Worm (Caenorhabditis elegans) whole organism, L1 larva: ENCODE results near the gene ceh-86.

Experiments
- C04F5.9 ChIP-seq: sonication (generic microtip); optimal IDR thresholded peaks from 2 replicates; lab custom pipeline; 2016; ENCODE audit warnings: missing genetic modification characterization, missing compliant biosample characterization
- aly-2 ChIP-seq: fragments of 150-350 bp; optimal IDR thresholded peaks from 2 replicates; lab custom pipeline; 2014; ENCODE audit warnings: missing biosample characterization, missing genetic modification characterization
- blmp-1 ChIP-seq: fragments of 150-350 bp; optimal IDR thresholded peaks from 2 replicates; lab custom pipeline; 2014; ENCODE audit warnings: missing biosample characterization, missing genetic modification characterization
- ceh-88 ChIP-seq: fragments of 200-800 bp; sonication (Bioruptor generic); IDR thresholded peaks from 2 replicates; pipeline ENCODE4 v1.3.6; 2022; ENCODE audit warnings: missing genetic modification characterization, missing compliant biosample characterization
- ceh-90 ChIP-seq: sonication (generic microtip); optimal IDR thresholded peaks from 2 replicates; lab custom pipeline; 2016; ENCODE audit warnings: missing genetic modification characterization, missing compliant biosample characterization
- ces-1 ChIP-seq: fragments of 150-350 bp; optimal IDR thresholded peaks from 2 replicates; lab custom pipeline; 2014; ENCODE audit warnings: missing biosample characterization, missing genetic modification reagents, missing genetic modification characterization
- dpl-1 ChIP-seq, 3 experiments: fragments of 150-350 bp in 2 of 3; sonication (generic microtip) in 1 of 3; optimal IDR thresholded peaks; 2 replicates each; lab custom pipeline; 2014 to 2017; ENCODE audit warnings: missing biosample characterization in 3 of 3, missing genetic modification characterization in 3 of 3, missing genetic modification reagents in 3 of 3
- dsc-1 ChIP-seq: sonication (generic microtip); optimal IDR thresholded peaks from 2 replicates; lab custom pipeline; 2016; ENCODE audit warnings: mild to moderate bottlenecking, missing genetic modification characterization, missing compliant biosample characterization
- efl-1 ChIP-seq, 4 experiments: fragments of 150-350 bp; optimal IDR thresholded peaks in 3 of 4; peaks in 1 of 4; 1 replicate in 1 of 4; 2 replicates in 3 of 4; lab custom pipeline; 2014; ENCODE audit warnings: missing biosample characterization in 2 of 4, missing genetic modification characterization in 2 of 4, missing genetic modification reagents in 2 of 4
- elt-2 ChIP-seq: sonication (generic microtip); optimal IDR thresholded peaks from 2 replicates; lab custom pipeline; 2016; ENCODE audit warnings: missing genetic modification characterization, mild to moderate bottlenecking, inconsistent platforms, missing compliant biosample characterization, missing genetic modification reagents
- elt-3 ChIP-seq, 6 experiments: fragments of 150-350 bp in 1 of 6; sonication (generic microtip); optimal IDR thresholded peaks; 2 replicates each; lab custom pipeline; 2017 to 2018; ENCODE audit warnings: missing biosample characterization in 6 of 6, missing genetic modification characterization in 6 of 6, inconsistent platforms in 1 of 6
- ets-5 ChIP-seq: fragments of 200-800 bp; sonication (Bioruptor generic); IDR thresholded peaks from 2 replicates; pipeline ENCODE4 v1.3.6; 2022; ENCODE audit warnings: missing genetic modification characterization, missing compliant biosample characterization
- fkh-4 ChIP-seq: sonication (generic microtip); optimal IDR thresholded peaks from 2 replicates; lab custom pipeline; 2016; ENCODE audit warnings: missing compliant biosample characterization, missing genetic modification characterization, borderline replicate concordance
- fos-1 ChIP-seq: fragments of 150-350 bp; optimal IDR thresholded peaks from 2 replicates; lab custom pipeline; 2014; ENCODE audit warnings: missing biosample characterization, missing genetic modification characterization
- hlh-17 ChIP-seq: fragments of 200-800 bp; sonication (Bioruptor generic); optimal IDR thresholded peaks from 2 replicates; lab custom pipeline; 2018; ENCODE audit warnings: missing genetic modification characterization, mild to moderate bottlenecking, missing compliant biosample characterization, moderate library complexity, borderline replicate concordance
- irx-1 ChIP-seq: sonication (generic microtip); optimal IDR thresholded peaks from 2 replicates; lab custom pipeline; 2016; ENCODE audit warnings: missing genetic modification characterization, missing compliant biosample characterization
- lin-14 ChIP-seq: fragments of 200-800 bp; sonication (Bioruptor generic); optimal IDR thresholded peaks from 2 replicates; lab custom pipeline; 2018; ENCODE audit warnings: mild to moderate bottlenecking, missing genetic modification characterization, moderate library complexity, missing compliant biosample characterization
- lin-35 ChIP-seq, 2 experiments: fragments of 150-350 bp; optimal IDR thresholded peaks; 2 replicates each; lab custom pipeline; 2014; ENCODE audit warnings: missing biosample characterization in 2 of 2, missing genetic modification characterization in 2 of 2, missing genetic modification reagents in 2 of 2
- lsy-2 ChIP-seq, 2 experiments: fragments of 150-350 bp; optimal IDR thresholded peaks; 2 replicates each; lab custom pipeline; 2014; ENCODE audit warnings: missing biosample characterization in 2 of 2, missing genetic modification characterization in 2 of 2
- mdl-1 ChIP-seq, 2 experiments: fragments of 150-350 bp; optimal IDR thresholded peaks; 2 replicates each; lab custom pipeline; 2014 to 2017; ENCODE audit warnings: missing biosample characterization in 2 of 2, missing genetic modification characterization in 2 of 2, inconsistent platforms in 1 of 2
- mep-1 ChIP-seq: fragments of 150-350 bp; optimal IDR thresholded peaks from 2 replicates; lab custom pipeline; 2014; ENCODE audit warnings: missing biosample characterization, missing genetic modification characterization
- nhr-19 ChIP-seq: fragments of 200-800 bp; sonication (Bioruptor generic); conservative IDR thresholded peaks from 2 replicates; pipeline ENCODE4 v1.3.6; 2022; ENCODE audit warnings: missing genetic modification characterization, missing compliant biosample characterization
- nhr-20 ChIP-seq: sonication (generic microtip); optimal IDR thresholded peaks from 2 replicates; lab custom pipeline; 2016; ENCODE audit warnings: mild to moderate bottlenecking, missing genetic modification characterization, missing compliant biosample characterization
- nhr-28 ChIP-seq: fragments of 150-350 bp; optimal IDR thresholded peaks from 2 replicates; lab custom pipeline; 2014; ENCODE audit warnings: missing biosample characterization, missing genetic modification characterization
- nhr-47 ChIP-seq: sonication (generic microtip); optimal IDR thresholded peaks from 2 replicates; lab custom pipeline; 2016; ENCODE audit warnings: mild to moderate bottlenecking, missing genetic modification characterization, moderate library complexity, missing compliant biosample characterization
- nhr-71 ChIP-seq: sonication (generic microtip); optimal IDR thresholded peaks from 2 replicates; lab custom pipeline; 2016; ENCODE audit warnings: mild to moderate bottlenecking, missing genetic modification characterization, moderate library complexity, missing compliant biosample characterization
- nhr-76 ChIP-seq: sonication (generic microtip); optimal IDR thresholded peaks from 2 replicates; lab custom pipeline; 2017; ENCODE audit warnings: missing biosample characterization, missing genetic modification characterization
- nhr-77 ChIP-seq: fragments of 150-350 bp; optimal IDR thresholded peaks from 2 replicates; lab custom pipeline; 2014; ENCODE audit warnings: missing biosample characterization, missing genetic modification characterization
- nhr-85 ChIP-seq: sonication (generic microtip); peaks from one replicate; lab custom pipeline; 2016; ENCODE audit warnings: missing genetic modification characterization, inconsistent platforms, missing compliant biosample characterization
- pax-3 ChIP-seq: fragments of 200-800 bp; sonication (Bioruptor generic); optimal IDR thresholded peaks from 2 replicates; lab custom pipeline; 2018; ENCODE audit warnings: mild to moderate bottlenecking, missing genetic modification characterization, moderate library complexity, missing compliant biosample characterization
- snpc-4 ChIP-seq: fragments of 150-350 bp; optimal IDR thresholded peaks from 2 replicates; lab custom pipeline; 2014; ENCODE audit warnings: missing biosample characterization, missing genetic modification characterization
- snu-23 ChIP-seq: sonication (generic microtip); optimal IDR thresholded peaks from 2 replicates; lab custom pipeline; 2016; ENCODE audit warnings: missing genetic modification characterization, missing compliant biosample characterization
- tbx-2 ChIP-seq: sonication (generic microtip); optimal IDR thresholded peaks from 2 replicates; lab custom pipeline; 2016; ENCODE audit warnings: missing genetic modification characterization, missing compliant biosample characterization
- unc-30 ChIP-seq: sonication (generic microtip); optimal IDR thresholded peaks from 2 replicates; lab custom pipeline; 2017; ENCODE audit warnings: missing biosample characterization, missing genetic modification characterization
- unc-86 ChIP-seq: sonication (generic microtip); optimal IDR thresholded peaks from 2 replicates; lab custom pipeline; 2016; ENCODE audit warnings: missing genetic modification characterization, missing compliant biosample characterization
- vab-15 ChIP-seq: sonication (generic microtip); optimal IDR thresholded peaks from 2 replicates; lab custom pipeline; 2017; ENCODE audit warnings: missing genotype, mild to moderate bottlenecking, missing genetic modification characterization, missing compliant biosample characterization
- zag-1 ChIP-seq: fragments of 150-350 bp; optimal IDR thresholded peaks from 2 replicates; lab custom pipeline; 2014; ENCODE audit warnings: missing biosample characterization, missing genetic modification characterization
- ztf-11 ChIP-seq, 2 experiments: sonication (generic microtip); optimal IDR thresholded peaks; 2 replicates each; lab custom pipeline; 2016 to 2017; ENCODE audit warnings: missing genetic modification characterization in 2 of 2, missing biosample characterization in 1 of 2, missing compliant biosample characterization in 1 of 2

Gene ceh-86

DNA sequence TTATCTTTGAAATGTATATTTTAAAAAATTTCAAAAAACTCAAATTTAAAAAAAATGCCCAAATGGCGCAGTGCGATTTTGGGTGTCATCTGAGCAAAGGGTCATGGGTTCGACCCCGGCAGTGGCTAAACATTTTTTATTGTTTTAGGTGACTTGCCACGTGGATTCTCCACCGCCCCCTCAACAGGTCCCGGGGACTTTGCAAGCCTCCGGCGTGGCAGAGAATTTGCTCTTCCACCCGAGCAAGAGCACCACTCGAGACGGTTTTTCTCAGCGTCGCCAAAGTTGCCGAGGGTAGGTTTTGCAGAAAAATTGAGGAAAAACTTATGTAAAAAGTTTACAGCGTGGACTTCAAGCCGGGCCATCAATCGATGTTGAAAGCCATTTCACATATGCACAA lies 13.3 kb upstream of the ceh-86 start:
- TF ChIP-seq nhr-20 (tag; lab: Kevin White, UChicago) (no peak), efl-1 (optimal IDR thresholded peaks at IDR 0.05; lab: Kevin White, UChicago) (no peak), efl-1 (GFP tag; optimal IDR thresholded peaks at IDR 0.05 in 1 of 2; lab: Kevin White, UChicago) (peak in 1 of 2 experiments; percentile 7)

DNA sequence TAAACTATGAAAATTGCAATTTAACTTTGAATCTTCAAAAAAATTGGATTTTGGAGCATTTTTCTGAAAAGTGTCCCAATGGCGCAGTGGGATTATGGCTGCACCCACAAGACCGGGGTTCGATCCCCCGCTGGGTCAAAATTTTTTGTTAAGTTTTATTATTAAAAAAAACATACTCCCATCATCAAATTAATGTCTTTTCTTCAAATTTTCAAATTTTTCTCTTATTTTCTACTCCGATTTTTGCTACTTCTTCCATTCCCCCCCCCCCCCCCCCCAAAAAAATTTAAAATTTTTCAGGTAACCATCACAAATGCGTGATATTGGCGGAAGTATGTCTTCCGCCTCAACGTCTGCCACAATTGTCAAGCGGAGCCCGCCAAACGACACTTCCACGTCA lies 11.1 kb upstream of the ceh-86 start, which contains the start of gene vab-19:
Gene vab-19 (plus strand): TSS at position 301 of the 400 bp plus-strand sequence.
- TF ChIP-seq ztf-11 (tag; optimal IDR thresholded peaks at IDR 0.05; lab: Kevin White, UChicago) (no peak), aly-2 (tag; lab: Kevin White, UChicago) (no peak), snpc-4 (tag; lab: Kevin White, UChicago) (no peak), pax-3 (tag; lab: Kevin White, UChicago) (no peak)
- TF ChIP-seq, all 84 proteins: peak for 0

DNA sequence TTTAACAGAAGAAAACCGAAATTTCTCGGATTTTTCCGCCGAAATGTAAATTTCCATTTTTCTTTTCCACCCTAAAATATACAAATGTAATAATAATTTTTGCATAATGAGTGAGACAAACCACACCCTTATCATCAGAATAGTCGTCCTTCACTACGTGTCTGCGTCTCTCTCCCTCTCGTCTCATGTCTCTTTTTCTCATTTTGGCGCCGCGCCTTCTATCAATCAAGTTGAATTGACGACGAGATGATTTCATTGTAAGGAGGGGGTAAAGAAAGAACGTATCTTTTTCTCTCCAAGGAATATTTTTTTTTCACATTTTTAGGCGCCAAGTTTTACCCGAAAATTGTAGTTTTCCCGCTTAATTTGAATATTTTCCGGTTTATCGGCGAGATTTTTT lies 10.4 kb upstream of the ceh-86 start:
- TF ChIP-seq lsy-2 (tag; optimal IDR thresholded peaks at IDR 0.05; lab: Kevin White, UChicago) = peak in 1 of 2 experiments; percentile 15
- TF ChIP-seq dpl-1 (GFP tag; optimal IDR thresholded peaks at IDR 0.05; lab: Kevin White, UChicago) = peak in 2 of 3 experiments; percentile 20 to 21
- TF ChIP-seq fos-1 (tag; lab: Kevin White, UChicago) = peak; percentile 20
- TF ChIP-seq elt-3 (tag; optimal IDR thresholded peaks at IDR 0.05; lab: Kevin White, UChicago) = peak in 1 of 6 experiments; percentile 34
- no peak for TF ChIP-seq unc-30 (tag; lab: Kevin White, UChicago)
- no peak for TF ChIP-seq ets-5 (GFP tag; lab: Robert Waterston, UW)
- no peak for TF ChIP-seq C04F5.9
- peak; percentile 47 for TF ChIP-seq mep-1 (tag; lab: Kevin White, UChicago)
- no peak for TF ChIP-seq nhr-28 (tag; lab: Kevin White, UChicago)
- TF ChIP-seq nhr-20 (tag; lab: Kevin White, UChicago) = peak; percentile 54
- no peak for TF ChIP-seq vab-15 (tag; lab: Kevin White, UChicago)
- 0 out of 2 replicates have a peak, but pooled peaks have one; percentile 3 for TF ChIP-seq nhr-19
- peak; percentile 40 for TF ChIP-seq snu-23
- TF ChIP-seq mdl-1 (tag; optimal IDR thresholded peaks at IDR 0.05; lab: Kevin White, UChicago) = peak in 1 of 2 experiments; percentile 8
- no peak for TF ChIP-seq unc-86 (tag; lab: Kevin White, UChicago)
- TF ChIP-seq lin-35 (GFP tag; optimal IDR thresholded peaks at IDR 0.05; lab: Kevin White, UChicago) = peak in 1 of 2 experiments; percentile 53
- TF ChIP-seq nhr-85 (tag; lab: Kevin White, UChicago) = peak; percentile 81
- TF ChIP-seq nhr-76 = no peak
- peak; percentile 70 for TF ChIP-seq lin-14
- peak; percentile 19 for TF ChIP-seq tbx-2 (tag; lab: Kevin White, UChicago)
- TF ChIP-seq efl-1 (optimal IDR thresholded peaks at IDR 0.05; lab: Kevin White, UChicago) = peak in 1 of 2 experiments; percentile 20
- TF ChIP-seq efl-1 (GFP tag; optimal IDR thresholded peaks at IDR 0.05 in 1 of 2; lab: Kevin White, UChicago) = peak in 1 of 2 experiments; percentile 92
- no peak for TF ChIP-seq zag-1 (tag; lab: Kevin White, UChicago)
- peak; percentile 37 for TF ChIP-seq nhr-71
- peak; percentile 75 for TF ChIP-seq blmp-1 (tag; lab: Kevin White, UChicago)
- no peak for TF ChIP-seq nhr-77
- TF ChIP-seq ceh-88 = no peak
- peak; percentile 12 for TF ChIP-seq elt-2 (tag; lab: Kevin White, UChicago)
- TF ChIP-seq, all 84 proteins: peak for 17

DNA sequence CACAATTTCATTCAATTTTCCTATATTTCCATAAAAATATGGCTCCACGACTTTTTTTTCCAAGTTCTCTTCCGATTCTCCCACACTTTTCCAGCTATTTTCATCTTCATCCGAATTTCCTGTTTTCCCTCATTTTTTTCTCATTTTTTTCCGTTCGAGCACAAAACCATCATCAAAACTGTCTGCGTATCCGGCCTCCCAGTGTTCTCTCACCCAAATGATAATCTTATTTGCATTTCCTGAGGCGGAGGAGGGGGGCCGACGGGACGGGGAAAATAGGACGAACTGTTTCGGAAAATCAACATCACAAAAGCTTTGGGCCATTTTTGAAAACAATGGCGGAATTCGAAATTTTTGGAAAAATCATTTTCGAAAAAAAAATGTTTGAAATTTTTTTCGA lies 8.4 kb upstream of the ceh-86 start:
- no peak for TF ChIP-seq irx-1 (tag; lab: Kevin White, UChicago)
- TF ChIP-seq ces-1 (GFP tag; lab: Kevin White, UChicago) = no peak
- no peak for TF ChIP-seq nhr-47 (tag; lab: Kevin White, UChicago)
- no peak for TF ChIP-seq ceh-90 (tag; lab: Kevin White, UChicago)

DNA sequence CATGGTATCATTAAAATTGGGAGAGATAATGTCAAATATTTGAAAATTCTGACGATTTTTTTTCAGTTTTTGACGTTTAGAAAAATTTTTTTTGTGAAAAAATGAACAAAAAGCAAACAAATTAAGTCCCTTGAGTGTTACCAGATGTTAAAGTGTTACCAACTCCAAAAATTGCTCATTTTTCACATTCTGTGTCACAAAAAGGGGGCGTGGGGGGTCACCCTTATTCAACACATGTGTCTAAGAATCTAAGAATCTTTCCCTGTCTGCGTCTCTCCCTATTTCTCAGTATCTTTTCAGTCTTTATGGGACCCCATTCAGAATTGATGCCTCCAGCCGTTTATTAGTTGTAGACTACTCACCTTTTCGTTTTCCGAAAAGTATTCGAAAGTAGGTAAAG lies 7.1 kb upstream of the ceh-86 start:
- TF ChIP-seq efl-1 (optimal IDR thresholded peaks at IDR 0.05; lab: Kevin White, UChicago) (no peak), efl-1 (GFP tag; optimal IDR thresholded peaks at IDR 0.05 in 1 of 2; lab: Kevin White, UChicago) (peak in 1 of 2 experiments; percentile 9), dsc-1 (tag; lab: Kevin White, UChicago) (peak; percentile 91), fkh-4 (peak; percentile 74), hlh-17 (GFP tag; lab: Kevin White, UChicago) (no peak)
- TF ChIP-seq, all 84 proteins: peak for 3
